In the genomic region with DNA sequence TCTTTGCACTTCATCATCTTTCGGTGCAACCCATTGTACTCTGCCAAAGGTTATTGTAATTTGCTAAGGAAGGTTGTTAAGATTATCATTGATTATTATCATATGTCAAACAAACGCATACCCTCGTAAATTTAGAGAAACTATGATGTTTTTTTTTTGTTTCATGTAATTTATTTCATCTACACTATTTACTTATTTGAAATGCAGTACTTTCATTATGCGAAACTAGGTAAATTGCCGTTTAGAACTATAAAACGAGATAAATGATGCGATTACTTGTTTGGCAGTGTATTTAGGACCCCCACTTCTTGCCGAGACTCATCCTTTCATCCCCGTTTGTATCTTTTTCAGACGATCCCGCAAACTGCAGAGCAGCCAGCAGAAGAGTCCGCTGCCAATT, we compare ENCODE assay signal across 2 fruit fly cellular contexts.
TF ChIP-seq lines count a peak whose summit lies in the region.

No protein-coding gene starts in this region.

TF ChIP-seq in whole organism, prepupa, 60 proteins besides CTCF, POLR2A, EP300 and RAD21:
- TF ChIP-seq vri (GFP tag; optimal IDR thresholded peaks at IDR 0.05; lab: Kevin White, UChicago) (no peak), CG3919 (GFP tag; optimal IDR thresholded peaks at IDR 0.05; lab: Kevin White, UChicago) (peak; percentile 2), pdm3 (GFP tag; optimal IDR thresholded peaks at IDR 0.05; lab: Kevin White, UChicago) (peak; percentile 23), Ets96B (tag; optimal IDR thresholded peaks at IDR 0.05; lab: Kevin White, UChicago) (peak; percentile 14), svp (GFP tag; lab: Kevin White, UChicago) (no peak), CG11762 (GFP tag; optimal IDR thresholded peaks at IDR 0.05; lab: Kevin White, UChicago; ENCODE audit: insufficient read depth) (no peak), Sox15 (GFP tag; optimal IDR thresholded peaks at IDR 0.05; lab: Kevin White, UChicago) (no peak), CG3032 (tag; optimal IDR thresholded peaks at IDR 0.05; lab: Kevin White, UChicago) (peak; percentile 36), CG32006 (GFP tag; optimal IDR thresholded peaks at IDR 0.05; lab: Kevin White, UChicago) (peak; percentile 4), CG10669 (GFP tag; optimal IDR thresholded peaks at IDR 0.05; lab: Kevin White, UChicago) (peak; percentile 45), achi (GFP tag; optimal IDR thresholded peaks at IDR 0.05; lab: Kevin White, UChicago) (no peak), CG16779 (tag; optimal IDR thresholded peaks at IDR 0.05; lab: Kevin White, UChicago) (no peak), CG6808 (GFP tag; optimal IDR thresholded peaks at IDR 0.05; lab: Kevin White, UChicago) (peak; percentile 13), spab (GFP tag; optimal IDR thresholded peaks at IDR 0.05; lab: Kevin White, UChicago) (peak; percentile 16), CG7368 (GFP tag; optimal IDR thresholded peaks at IDR 0.05; lab: Kevin White, UChicago) (no peak), CG6792 (GFP tag; optimal IDR thresholded peaks at IDR 0.05; lab: Kevin White, UChicago) (no peak), CG8119 (GFP tag; IDR thresholded peaks at IDR 0.05; lab: Robert Waterston, UW) (no peak), CG34406 (GFP tag; optimal IDR thresholded peaks at IDR 0.05; lab: Kevin White, UChicago) (no peak), CG10631 (GFP tag; optimal IDR thresholded peaks at IDR 0.05; lab: Kevin White, UChicago) (peak; percentile 41), Hr4 (GFP tag; optimal IDR thresholded peaks at IDR 0.05; lab: Kevin White, UChicago) (no peak), dac (GFP tag; optimal IDR thresholded peaks at IDR 0.05; lab: Kevin White, UChicago) (no peak), dsx (GFP tag; optimal IDR thresholded peaks at IDR 0.05; lab: Kevin White, UChicago; ENCODE audit: poor library complexity, severe bottlenecking) (peak; percentile 21), Eip93F (GFP tag; optimal IDR thresholded peaks at IDR 0.05; lab: Kevin White, UChicago) (no peak), CG1621 (tag; optimal IDR thresholded peaks at IDR 0.05; lab: Kevin White, UChicago) (no peak), lz (GFP tag; optimal IDR thresholded peaks at IDR 0.05; lab: Kevin White, UChicago) (no peak), esn (GFP tag; optimal IDR thresholded peaks at IDR 0.05; lab: Kevin White, UChicago) (peak; percentile 30), CG6854 (GFP tag; optimal IDR thresholded peaks at IDR 0.05; lab: Kevin White, UChicago) (no peak), CG11902 (GFP tag; optimal IDR thresholded peaks at IDR 0.05; lab: Kevin White, UChicago) (no peak), topi (GFP tag; optimal IDR thresholded peaks at IDR 0.05; lab: Kevin White, UChicago) (peak; percentile 15), Smox (GFP tag; optimal IDR thresholded peaks at IDR 0.05; lab: Kevin White, UChicago) (no peak), Eip75B (GFP tag; optimal IDR thresholded peaks at IDR 0.05; lab: Kevin White, UChicago) (peak; percentile 19), Blimp-1 (GFP tag; optimal IDR thresholded peaks at IDR 0.05; lab: Kevin White, UChicago) (no peak), CG6163 (GFP tag; IDR thresholded peaks at IDR 0.05; lab: Robert Waterston, UW) (no peak), Eip78C (GFP tag; lab: Kevin White, UChicago) (peak; percentile 83)

TF ChIP-seq in whole organism, pupa, 21 proteins besides CTCF, POLR2A, EP300 and RAD21:
- no peak for TF ChIP-seq CG12605 (GFP tag; IDR thresholded peaks at IDR 0.05; lab: Robert Waterston, UW)
- TF ChIP-seq D1 (tag; optimal IDR thresholded peaks at IDR 0.05; lab: Kevin White, UChicago) = no peak
- TF ChIP-seq Snoo (tag; optimal IDR thresholded peaks at IDR 0.05; lab: Kevin White, UChicago) = no peak
- TF ChIP-seq CG4496 (GFP tag; IDR thresholded peaks at IDR 0.05; lab: Robert Waterston, UW) = no peak
- no peak for TF ChIP-seq CG32121 (GFP tag; IDR thresholded peaks at IDR 0.05; lab: Robert Waterston, UW)
- no peak for TF ChIP-seq EcR (GFP tag; optimal IDR thresholded peaks at IDR 0.05; lab: Kevin White, UChicago)
- no peak for TF ChIP-seq rn (GFP tag; IDR thresholded peaks at IDR 0.05; lab: Robert Waterston, UW)
- TF ChIP-seq Pif1B (GFP tag; optimal IDR thresholded peaks at IDR 0.05; lab: Kevin White, UChicago) = no peak
- TF ChIP-seq Ets98B (GFP tag; IDR thresholded peaks at IDR 0.05; lab: Robert Waterston, UW) = no peak
- no peak for TF ChIP-seq fd96Ca (GFP tag; IDR thresholded peaks at IDR 0.05; lab: Robert Waterston, UW)
- peak; percentile 6 for TF ChIP-seq CG34367 (tag; optimal IDR thresholded peaks at IDR 0.05; lab: Kevin White, UChicago)
- TF ChIP-seq CG14655 (GFP tag; optimal IDR thresholded peaks at IDR 0.05; lab: Kevin White, UChicago) = peak; percentile 47
- no peak for TF ChIP-seq CG13204 (GFP tag; optimal IDR thresholded peaks at IDR 0.05; lab: Kevin White, UChicago)
- no peak for TF ChIP-seq Pif1A (GFP tag; optimal IDR thresholded peaks at IDR 0.05; lab: Kevin White, UChicago)
- peak; percentile 62 for TF ChIP-seq CG9948 (tag; optimal IDR thresholded peaks at IDR 0.05; lab: Kevin White, UChicago)
- peak; percentile 16 for TF ChIP-seq CG8301 (tag; optimal IDR thresholded peaks at IDR 0.05; lab: Kevin White, UChicago)
- peak; percentile 30 for TF ChIP-seq CG17806 (tag; optimal IDR thresholded peaks at IDR 0.05; lab: Kevin White, UChicago)
- no peak for TF ChIP-seq CG10348 (GFP tag; IDR thresholded peaks at IDR 0.05; lab: Robert Waterston, UW)
- peak; percentile 61 for TF ChIP-seq CG8159 (tag; optimal IDR thresholded peaks at IDR 0.05; lab: Kevin White, UChicago)
- TF ChIP-seq gl (tag; optimal IDR thresholded peaks at IDR 0.05; lab: Kevin White, UChicago) = peak; percentile 3
- TF ChIP-seq CG15710 (tag; optimal IDR thresholded peaks at IDR 0.05; lab: Kevin White, UChicago) = peak; percentile 34
